Fruit fly (Drosophila melanogaster) whole organism, embryonic: ENCODE data around the gene CG34432.

Experiments
- Asciz ChIP-seq: fragments of 200-800 bp; sonication (Bioruptor generic); optimal IDR thresholded peaks from 2 replicates; lab custom pipeline; 2017; ENCODE audit warnings: missing biosample characterization, mild to moderate bottlenecking, missing genetic modification characterization, missing genetic modification reagents
- Awh ChIP-seq: fragments of 200-800 bp; sonication (Bioruptor generic); IDR thresholded peaks from 2 replicates; pipeline ENCODE4, ENCODE4 v1.3.6; 2022; ENCODE audit warnings: missing biosample characterization, missing genetic modification characterization
- B-H2 ChIP-seq: fragments of 200-800 bp; sonication (Bioruptor generic); optimal IDR thresholded peaks from 2 replicates; lab custom pipeline; 2018; ENCODE audit warnings: missing biosample characterization, mild to moderate bottlenecking, missing genetic modification characterization
- CG10366 ChIP-seq: fragments of 200-800 bp; sonication (Bioruptor generic); IDR thresholded peaks from 2 replicates; pipeline ENCODE4 v1.3.6; 2022; ENCODE audit warnings: missing biosample characterization, missing genetic modification characterization
- CG11247 ChIP-seq: fragments of 200-800 bp; sonication (Bioruptor generic); IDR thresholded peaks from 2 replicates; pipeline ENCODE4 v1.3.6; 2022; ENCODE audit warnings: missing biosample characterization, missing genetic modification characterization
- CG12104 ChIP-seq: fragments of 200-800 bp; sonication (Bioruptor generic); optimal IDR thresholded peaks from 3 replicates; lab custom pipeline; 2016; ENCODE audit warnings: missing biosample characterization, missing genetic modification characterization
- CG12155 ChIP-seq: fragments of 200-800 bp; sonication (Bioruptor generic); optimal IDR thresholded peaks from 3 replicates; lab custom pipeline; 2016; ENCODE audit warnings: missing biosample characterization, missing genetic modification characterization
- CG12219 ChIP-seq: fragments of 200-800 bp; sonication (Bioruptor generic); optimal IDR thresholded peaks from 3 replicates; lab custom pipeline; 2018; ENCODE audit warnings: missing biosample characterization, mild to moderate bottlenecking, missing genetic modification characterization
- CG12769 ChIP-seq: fragments of 200-800 bp; sonication (Bioruptor generic); optimal IDR thresholded peaks from 2 replicates; lab custom pipeline; 2019; ENCODE audit warnings: missing biosample characterization, mild to moderate bottlenecking, missing genetic modification characterization, moderate library complexity
- CG14014 ChIP-seq: fragments of 200-800 bp; sonication (Bioruptor generic); IDR thresholded peaks from 2 replicates; pipeline ENCODE4 v1.3.6; 2022; ENCODE audit warnings: missing biosample characterization, missing genetic modification characterization
- CG17361 ChIP-seq: fragments of 200-800 bp; sonication (Bioruptor generic); IDR thresholded peaks from 3 replicates; pipeline ENCODE4 v1.3.6; 2022; ENCODE audit warnings: missing biosample characterization, missing genetic modification characterization
- CG17612 ChIP-seq: fragments of 200-800 bp; sonication (Bioruptor generic); IDR thresholded peaks from 2 replicates; pipeline ENCODE4 v1.3.6; 2022; ENCODE audit warnings: missing biosample characterization, missing genetic modification characterization
- CG30403 ChIP-seq: fragments of 200-800 bp; sonication (Bioruptor generic); optimal IDR thresholded peaks from 3 replicates; lab custom pipeline; 2016; ENCODE audit warnings: missing biosample characterization, missing genetic modification characterization
- CG3281 ChIP-seq: fragments of 200-800 bp; sonication (Bioruptor generic); optimal IDR thresholded peaks from 3 replicates; lab custom pipeline; 2017; ENCODE audit warnings: missing biosample characterization, mild to moderate bottlenecking, missing genetic modification characterization
- CG3838 ChIP-seq: fragments of 200-800 bp; sonication (Bioruptor generic); optimal IDR thresholded peaks from 3 replicates; lab custom pipeline; 2016; ENCODE audit warnings: missing biosample characterization, missing genetic modification characterization
- CG7357 ChIP-seq: fragments of 200-800 bp; sonication (Bioruptor generic); IDR thresholded peaks from 3 replicates; pipeline ENCODE4 v1.3.6; 2022; ENCODE audit warnings: missing biosample characterization, missing genetic modification characterization
- CG7963 ChIP-seq: fragments of 200-800 bp; sonication (Bioruptor generic); IDR thresholded peaks from 3 replicates; pipeline ENCODE4 v1.3.6; 2022; ENCODE audit warnings: missing biosample characterization, missing genetic modification characterization; ENCODE audit not compliant: partially characterized antibody
- CG8388 ChIP-seq: fragments of 200-800 bp; sonication (Bioruptor generic); optimal IDR thresholded peaks from 2 replicates; lab custom pipeline; 2019; ENCODE audit warnings: missing biosample characterization, mild to moderate bottlenecking, missing genetic modification characterization, moderate library complexity
- CG8765 ChIP-seq: fragments of 200-800 bp; sonication (Bioruptor generic); IDR thresholded peaks from 2 replicates; pipeline ENCODE4 v1.3.6; 2022; ENCODE audit warnings: missing biosample characterization, missing genetic modification characterization
- CG9609 ChIP-seq: fragments of 200-800 bp; sonication (Bioruptor generic); optimal IDR thresholded peaks from 3 replicates; lab custom pipeline; 2016; ENCODE audit warnings: missing biosample characterization, missing genetic modification characterization
- Chrac-16 ChIP-seq: fragments of 200-800 bp; sonication (Bioruptor generic); optimal IDR thresholded peaks from 3 replicates; lab custom pipeline; 2016; ENCODE audit warnings: missing biosample characterization, missing genetic modification characterization
- D19B ChIP-seq: fragments of 200-800 bp; sonication (Bioruptor generic); optimal IDR thresholded peaks from 2 replicates; lab custom pipeline; 2017; ENCODE audit warnings: missing biosample characterization, mild to moderate bottlenecking, missing genetic modification characterization
- Dll ChIP-seq: fragments of 200-800 bp; sonication (Bioruptor generic); IDR thresholded peaks from 4 replicates; pipeline ENCODE4 v1.3.6; 2022; ENCODE audit warnings: missing biosample characterization, missing genetic modification characterization; ENCODE audit not compliant: partially characterized antibody
- GATAe ChIP-seq: fragments of 200-800 bp; sonication (Bioruptor generic); conservative IDR thresholded peaks from 2 replicates; pipeline ENCODE4 v1.3.6; 2022; ENCODE audit warnings: missing biosample characterization, missing genetic modification characterization
- Gsc ChIP-seq: fragments of 200-800 bp; sonication (Bioruptor generic); IDR thresholded peaks from 2 replicates; pipeline ENCODE4 v1.3.6; 2022; ENCODE audit warnings: missing biosample characterization, missing genetic modification characterization
- Hey ChIP-seq: fragments of 200-800 bp; sonication (Bioruptor generic); optimal IDR thresholded peaks from 3 replicates; lab custom pipeline; 2018; ENCODE audit warnings: missing biosample characterization, mild to moderate bottlenecking, missing genetic modification characterization
- Lpt ChIP-seq: fragments of >200 bp; optimal IDR thresholded peaks from 2 replicates; lab custom pipeline; 2018; ENCODE audit warnings: missing biosample characterization, missing genetic modification characterization
- Oli ChIP-seq: fragments of 200-800 bp; sonication (Bioruptor generic); optimal IDR thresholded peaks from 2 replicates; lab custom pipeline; 2018; ENCODE audit warnings: missing biosample characterization, mild to moderate bottlenecking, missing genetic modification characterization, moderate library complexity
- Spps ChIP-seq: fragments of 200-800 bp; sonication (Bioruptor generic); optimal IDR thresholded peaks from 2 replicates; lab custom pipeline; 2018; ENCODE audit warnings: missing biosample characterization, mild to moderate bottlenecking, missing genetic modification characterization
- Sry-δ ChIP-seq: fragments of 200-800 bp; sonication (Bioruptor generic); optimal IDR thresholded peaks from 2 replicates; lab custom pipeline; 2016; ENCODE audit warnings: missing biosample characterization, missing genetic modification characterization
- bab2 ChIP-seq: fragments of 200-800 bp; sonication (Bioruptor generic); optimal IDR thresholded peaks from 2 replicates; lab custom pipeline; 2016; ENCODE audit warnings: missing biosample characterization, missing genetic modification characterization
- bigmax ChIP-seq: fragments of 200-800 bp; sonication (Bioruptor generic); optimal IDR thresholded peaks from 2 replicates; lab custom pipeline; 2018; ENCODE audit warnings: missing biosample characterization, mild to moderate bottlenecking, missing genetic modification characterization
- bowl ChIP-seq: fragments of 200-800 bp; sonication (Bioruptor generic); IDR thresholded peaks from 2 replicates; pipeline ENCODE4 v1.3.6; 2022; ENCODE audit warnings: missing biosample characterization, missing genetic modification characterization
- bsh ChIP-seq, 2 experiments: fragments of 200-800 bp; sonication (Bioruptor generic); optimal IDR thresholded peaks; 2 replicates each; lab custom pipeline; 2017 to 2018; ENCODE audit warnings: mild to moderate bottlenecking in 2 of 2, missing biosample characterization in 2 of 2, missing genetic modification characterization in 2 of 2, moderate library complexity in 1 of 2
- caup ChIP-seq: fragments of 200-800 bp; sonication (Bioruptor generic); optimal IDR thresholded peaks from 3 replicates; lab custom pipeline; 2017; ENCODE audit warnings: missing biosample characterization, mild to moderate bottlenecking, missing genetic modification characterization, moderate library complexity; ENCODE audit not compliant: severe bottlenecking
- chn ChIP-seq: fragments of 200-800 bp; sonication (Bioruptor generic); optimal IDR thresholded peaks from 2 replicates; lab custom pipeline; 2016; ENCODE audit warnings: missing biosample characterization, missing genetic modification characterization
- croc ChIP-seq: fragments of 200-800 bp; sonication (Bioruptor generic); conservative IDR thresholded peaks from 3 replicates; pipeline ENCODE4 v1.3.6; 2022; ENCODE audit warnings: missing biosample characterization, missing genetic modification characterization
- ewg ChIP-seq: fragments of 200-800 bp; sonication (Bioruptor generic); optimal IDR thresholded peaks from 3 replicates; lab custom pipeline; 2017; ENCODE audit warnings: mild to moderate bottlenecking, missing biosample characterization, missing genetic modification reagents, missing genetic modification characterization
- fd96Cb ChIP-seq: fragments of 200-800 bp; sonication (Bioruptor generic); optimal IDR thresholded peaks from 2 replicates; lab custom pipeline; 2018; ENCODE audit warnings: missing biosample characterization, mild to moderate bottlenecking, missing genetic modification characterization, moderate library complexity
- ftz-f1 ChIP-seq: fragments of 200-800 bp; sonication (Bioruptor generic); optimal IDR thresholded peaks from 2 replicates; lab custom pipeline; 2016; ENCODE audit warnings: missing biosample characterization, missing genetic modification characterization
- grn ChIP-seq: fragments of 200-800 bp; sonication (Bioruptor generic); optimal IDR thresholded peaks from 3 replicates; lab custom pipeline; 2017; ENCODE audit warnings: missing biosample characterization, missing genetic modification characterization
- hth ChIP-seq: fragments of >200 bp; optimal IDR thresholded peaks from 2 replicates; lab custom pipeline; 2017; ENCODE audit warnings: inconsistent platforms
- jing ChIP-seq: fragments of 200-800 bp; sonication (Bioruptor generic); optimal IDR thresholded peaks from 2 replicates; lab custom pipeline; 2018; ENCODE audit warnings: missing biosample characterization, mild to moderate bottlenecking, missing genetic modification characterization
- lov ChIP-seq, 2 experiments: fragments of 200-800 bp in 1 of 2; fragments of >200 bp in 1 of 2; sonication (Bioruptor generic) in 1 of 2; IDR thresholded peaks in 1 of 2; optimal IDR thresholded peaks in 1 of 2; 2 replicates in 1 of 2; 3 replicates in 1 of 2; pipeline versions ENCODE4 v1.3.6 to Lab custom; 2017 to 2022; ENCODE audit warnings: missing biosample characterization in 1 of 2, missing genetic modification characterization in 1 of 2
- maf-S ChIP-seq: fragments of 200-800 bp; sonication (Bioruptor generic); optimal IDR thresholded peaks from 2 replicates; lab custom pipeline; 2016; ENCODE audit warnings: missing biosample characterization, missing genetic modification characterization
- prd ChIP-seq, 3 experiments: fragments of >200 bp in 2 of 3; fragments of 200-800 bp in 1 of 3; sonication (Bioruptor generic) in 1 of 3; optimal IDR thresholded peaks in 2 of 3; IDR thresholded peaks in 1 of 3; 2 replicates in 2 of 3; 3 replicates in 1 of 3; pipeline versions ENCODE4 v1.3.6 to Lab custom; 2017 to 2022; ENCODE audit warnings: missing biosample characterization in 1 of 3, missing genetic modification characterization in 1 of 3
- pum ChIP-seq: fragments of 200-800 bp; sonication (Bioruptor generic); optimal IDR thresholded peaks from 2 replicates; lab custom pipeline; 2016; ENCODE audit warnings: missing biosample characterization, missing genetic modification characterization
- scrt ChIP-seq: fragments of 200-800 bp; sonication (Bioruptor generic); optimal IDR thresholded peaks from 2 replicates; lab custom pipeline; 2018; ENCODE audit warnings: missing biosample characterization, mild to moderate bottlenecking, missing genetic modification characterization, moderate library complexity
- slou ChIP-seq: fragments of 200-800 bp; sonication (Bioruptor generic); optimal IDR thresholded peaks from 3 replicates; lab custom pipeline; 2016; ENCODE audit warnings: missing biosample characterization, missing genetic modification characterization
- tna ChIP-seq: fragments of 200-800 bp; sonication (Bioruptor generic); IDR thresholded peaks from 2 replicates; pipeline ENCODE4 v1.3.6; 2022; ENCODE audit warnings: missing biosample characterization, missing genetic modification characterization; ENCODE audit not compliant: partially characterized antibody
- zen ChIP-seq: fragments of 200-800 bp; sonication (Bioruptor generic); optimal IDR thresholded peaks from 3 replicates; lab custom pipeline; 2018; ENCODE audit warnings: missing biosample characterization, mild to moderate bottlenecking, missing genetic modification characterization, moderate library complexity

Gene CG34432

DNA sequence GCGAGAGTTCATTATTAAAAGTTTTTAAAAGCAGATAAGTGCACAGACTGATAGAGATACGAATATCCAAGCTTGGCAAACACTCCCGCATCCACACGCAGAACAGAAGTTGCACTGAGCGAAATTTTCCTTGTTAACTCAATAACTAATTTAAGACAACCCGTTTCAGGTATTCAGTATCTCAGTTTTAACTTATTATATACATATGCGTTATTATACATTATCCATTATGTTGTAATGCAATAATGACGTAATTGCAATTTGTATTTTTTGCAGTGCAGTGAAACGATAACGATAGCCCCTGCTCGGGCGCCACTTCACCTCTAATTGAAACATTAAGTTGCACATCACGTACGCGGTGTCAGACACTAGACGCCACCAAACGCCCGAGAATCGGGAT is 5.7 kb upstream of the CG34432 start (continued):
- no peak for TF ChIP-seq Gsc
- 0 out of 2 replicates have a peak, but pooled peaks have one; percentile 8 for TF ChIP-seq CG17612 (GFP tag; lab: Robert Waterston, UW)
- TF ChIP-seq CG7963 (GFP tag; lab: Robert Waterston, UW) = no peak
- no peak for TF ChIP-seq D19B (GFP tag; lab: Kevin White, UChicago)
- TF ChIP-seq fd96Cb (tag; lab: Kevin White, UChicago) = peak; percentile 4
- no peak for TF ChIP-seq ewg (GFP tag; lab: Kevin White, UChicago)
- TF ChIP-seq jing (GFP tag; lab: Kevin White, UChicago) = no peak
- no peak for TF ChIP-seq prd (optimal IDR thresholded peaks at IDR 0.05; lab: Kevin White, UChicago)
- peak; percentile 68 for TF ChIP-seq prd (GFP tag; IDR thresholded peaks at IDR 0.05; lab: Robert Waterston, UW)
- TF ChIP-seq caup (GFP tag; lab: Kevin White, UChicago) = no peak
- peak; percentile 11 for TF ChIP-seq zen (tag; lab: Kevin White, UChicago)
- TF ChIP-seq Hey (tag; lab: Kevin White, UChicago) = no peak
- no peak for TF ChIP-seq bigmax (GFP tag; lab: Kevin White, UChicago)
- TF ChIP-seq croc (GFP tag; lab: Robert Waterston, UW) = 0 out of 3 replicates have a peak, but pooled peaks have one; percentile 16
- no peak for TF ChIP-seq CG12219 (GFP tag; lab: Kevin White, UChicago)
- TF ChIP-seq CG12104 (GFP tag; lab: Kevin White, UChicago) = no peak
- no peak for TF ChIP-seq hth
- no peak for TF ChIP-seq Sry-δ (GFP tag; lab: Kevin White, UChicago)
- TF ChIP-seq Spps (tag; lab: Kevin White, UChicago) = no peak
- 0 out of 2 replicates have a peak, but pooled peaks have one; percentile 14 for TF ChIP-seq CG14014 (GFP tag; lab: Robert Waterston, UW)
- no peak for TF ChIP-seq Lpt
- TF ChIP-seq CG8765 (GFP tag; lab: Robert Waterston, UW) = no peak
- no peak for TF ChIP-seq bowl (GFP tag; lab: Robert Waterston, UW)
- TF ChIP-seq Asciz (GFP tag; lab: Kevin White, UChicago) = no peak
- TF ChIP-seq CG3281 (GFP tag; lab: Kevin White, UChicago) = no peak
- no peak for TF ChIP-seq CG12769
- TF ChIP-seq scrt (GFP tag; lab: Kevin White, UChicago) = no peak
- TF ChIP-seq CG12155 (GFP tag; lab: Kevin White, UChicago) = no peak
- no peak for TF ChIP-seq bab2 (GFP tag; lab: Kevin White, UChicago)
- no peak for TF ChIP-seq B-H2 (GFP tag; lab: Kevin White, UChicago)
- TF ChIP-seq Dll = no peak
- no peak for TF ChIP-seq ftz-f1
- no peak for TF ChIP-seq Awh (GFP tag; lab: Robert Waterston, UW)
- TF ChIP-seq CG9609 = no peak
- no peak for TF ChIP-seq CG11247 (GFP tag; lab: Robert Waterston, UW)
- no peak for TF ChIP-seq CG10366 (GFP tag; lab: Robert Waterston, UW)
- TF ChIP-seq CG3838 = no peak
- no peak for TF ChIP-seq CG17361 (GFP tag; lab: Robert Waterston, UW)
- TF ChIP-seq bsh (GFP tag; optimal IDR thresholded peaks at IDR 0.05; lab: Kevin White, UChicago) = no peak
- TF ChIP-seq pum = no peak
- peak; percentile 10 for TF ChIP-seq Oli
- no peak for TF ChIP-seq GATAe
- no peak for TF ChIP-seq maf-S (GFP tag; lab: Kevin White, UChicago)
- TF ChIP-seq slou (GFP tag; lab: Kevin White, UChicago) = no peak
- TF ChIP-seq Chrac-16 (GFP tag; lab: Kevin White, UChicago) = peak; percentile 9
- TF ChIP-seq CG7357 (GFP tag; lab: Robert Waterston, UW) = no peak
- TF ChIP-seq lov (optimal IDR thresholded peaks at IDR 0.05; lab: Kevin White, UChicago) = no peak
- no peak for TF ChIP-seq lov (GFP tag; IDR thresholded peaks at IDR 0.05; lab: Robert Waterston, UW)
- TF ChIP-seq chn (GFP tag; lab: Kevin White, UChicago) = peak; percentile 7
- TF ChIP-seq CG30403 (GFP tag; lab: Kevin White, UChicago) = no peak
- TF ChIP-seq tna (GFP tag; lab: Robert Waterston, UW) = no peak
- TF ChIP-seq CG8388 = peak; percentile 14
- TF ChIP-seq grn = no peak
